Worm (Caenorhabditis elegans): ENCODE results near the gene C32C4.16.

DNA sequence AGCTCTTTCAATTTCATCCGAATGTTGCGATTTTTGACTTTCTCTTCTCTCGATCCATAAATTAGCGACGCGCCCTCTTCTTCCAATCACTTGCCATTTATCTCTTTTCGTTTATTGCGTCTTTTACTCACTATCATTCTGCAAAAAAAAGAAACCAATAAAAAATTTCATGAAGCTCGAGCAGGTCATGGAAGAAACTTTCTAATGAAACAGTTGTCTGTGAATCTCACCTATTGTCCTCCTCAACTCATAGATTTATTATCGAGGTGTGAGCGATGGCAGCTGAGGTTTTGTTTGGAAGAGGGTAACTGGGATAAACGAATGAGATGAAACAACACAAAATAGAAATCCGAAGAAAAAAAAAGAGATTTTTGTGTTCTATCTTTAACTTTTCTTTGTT, 16.9 kb downstream of the C32C4.16 start:
- TF ChIP-seq nhr-237 (tag; optimal IDR thresholded peaks at IDR 0.05) (no peak), unc-62 (GFP tag; optimal IDR thresholded peaks at IDR 0.05) (no peak), pqm-1 (tag; optimal IDR thresholded peaks at IDR 0.05) (no peak), fkh-10 (GFP tag; optimal IDR thresholded peaks at IDR 0.05) (no peak), ztf-11 (tag; optimal IDR thresholded peaks at IDR 0.05) (no peak), lin-15B (tag; optimal IDR thresholded peaks at IDR 0.05) (no peak), unc-39 (tag; optimal IDR thresholded peaks at IDR 0.05) (no peak), nhr-77 (tag; optimal IDR thresholded peaks at IDR 0.05) (no peak)

All from whole organism, L3 larva.